Fruit fly (Drosophila melanogaster): ENCODE data around the gene TM9SF3.
A peak's percentile ranks its signal among the peaks of the same experiment; 100 is the strongest.

The TM9SF3 gene

dm6 chr3L:5640689-5641088, 36.9 kb upstream of the TM9SF3 start:
- TF ChIP-seq bab1 (GFP tag; optimal IDR thresholded peaks at IDR 0.05) (no peak), CG12768 (GFP tag; optimal IDR thresholded peaks at IDR 0.05) (peak; percentile 29), CG33017 (tag; optimal IDR thresholded peaks at IDR 0.05) (peak; percentile 18), CG7101 (tag; optimal IDR thresholded peaks at IDR 0.05) (peak; percentile 15), kay (GFP tag; ENCODE audit: borderline replicate concordance) (peak; percentile 93), CG5204 (GFP tag; optimal IDR thresholded peaks at IDR 0.05) (no peak)

dm6 chr3L:5639474-5639873, 35.7 kb upstream of the TM9SF3 start:
- TF ChIP-seq pad (GFP tag; optimal IDR thresholded peaks at IDR 0.05) (no peak), CG7045 (GFP tag; optimal IDR thresholded peaks at IDR 0.05) (peak; percentile 54), CG12768 (GFP tag; optimal IDR thresholded peaks at IDR 0.05) (peak; percentile 23), CG33017 (tag; optimal IDR thresholded peaks at IDR 0.05) (peak; percentile 36), CG11617 (GFP tag; optimal IDR thresholded peaks at IDR 0.05) (no peak)

- TF ChIP-seq CG1620 (GFP tag; optimal IDR thresholded peaks at IDR 0.05) (no peak), CG33017 (tag; optimal IDR thresholded peaks at IDR 0.05) (peak; percentile 54), toe (GFP tag; optimal IDR thresholded peaks at IDR 0.05) (no peak), Hr96 (GFP tag; optimal IDR thresholded peaks at IDR 0.05) (no peak), CG7101 (tag; optimal IDR thresholded peaks at IDR 0.05) (peak; percentile 16), CG12768 (GFP tag; optimal IDR thresholded peaks at IDR 0.05) (no peak), ovo (GFP tag; optimal IDR thresholded peaks at IDR 0.05) (no peak), bab1 (GFP tag; optimal IDR thresholded peaks at IDR 0.05) (no peak), tj (GFP tag; optimal IDR thresholded peaks at IDR 0.05) (peak; percentile 54), CG14711 (tag; optimal IDR thresholded peaks at IDR 0.05) (no peak), kay (GFP tag; ENCODE audit: borderline replicate concordance) (peak; percentile 93), CG11617 (GFP tag; optimal IDR thresholded peaks at IDR 0.05) (no peak), CG7045 (GFP tag; optimal IDR thresholded peaks at IDR 0.05) (peak; percentile 28), CG5204 (GFP tag; optimal IDR thresholded peaks at IDR 0.05) (no peak), cic (GFP tag; optimal IDR thresholded peaks at IDR 0.05) (peak; percentile 87), Crg-1 (GFP tag; optimal IDR thresholded peaks at IDR 0.05) (no peak), pad (GFP tag; optimal IDR thresholded peaks at IDR 0.05) (peak; percentile 50), Mnt (GFP tag; optimal IDR thresholded peaks at IDR 0.05) (peak; percentile 46), cnc (optimal IDR thresholded peaks at IDR 0.05) (no peak), Clk (GFP tag; optimal IDR thresholded peaks at IDR 0.05) (no peak)
These were observed 34.8 kb upstream of the TM9SF3 start for dm6 chr3L:5638542-5639045.

- TF ChIP-seq CG7101 (tag; optimal IDR thresholded peaks at IDR 0.05), result no peak
- TF ChIP-seq cnc (optimal IDR thresholded peaks at IDR 0.05), result no peak
- TF ChIP-seq CG14711 (tag; optimal IDR thresholded peaks at IDR 0.05), result no peak
- TF ChIP-seq CG7045 (GFP tag; optimal IDR thresholded peaks at IDR 0.05), result no peak
- TF ChIP-seq bab1 (GFP tag; optimal IDR thresholded peaks at IDR 0.05), result no peak
- no peak for TF ChIP-seq CG33017 (tag; optimal IDR thresholded peaks at IDR 0.05)
- TF ChIP-seq cic (GFP tag; optimal IDR thresholded peaks at IDR 0.05), result no peak
These were observed 33.7 kb upstream of the TM9SF3 start for dm6 chr3L:5637477-5637876.

DNA sequence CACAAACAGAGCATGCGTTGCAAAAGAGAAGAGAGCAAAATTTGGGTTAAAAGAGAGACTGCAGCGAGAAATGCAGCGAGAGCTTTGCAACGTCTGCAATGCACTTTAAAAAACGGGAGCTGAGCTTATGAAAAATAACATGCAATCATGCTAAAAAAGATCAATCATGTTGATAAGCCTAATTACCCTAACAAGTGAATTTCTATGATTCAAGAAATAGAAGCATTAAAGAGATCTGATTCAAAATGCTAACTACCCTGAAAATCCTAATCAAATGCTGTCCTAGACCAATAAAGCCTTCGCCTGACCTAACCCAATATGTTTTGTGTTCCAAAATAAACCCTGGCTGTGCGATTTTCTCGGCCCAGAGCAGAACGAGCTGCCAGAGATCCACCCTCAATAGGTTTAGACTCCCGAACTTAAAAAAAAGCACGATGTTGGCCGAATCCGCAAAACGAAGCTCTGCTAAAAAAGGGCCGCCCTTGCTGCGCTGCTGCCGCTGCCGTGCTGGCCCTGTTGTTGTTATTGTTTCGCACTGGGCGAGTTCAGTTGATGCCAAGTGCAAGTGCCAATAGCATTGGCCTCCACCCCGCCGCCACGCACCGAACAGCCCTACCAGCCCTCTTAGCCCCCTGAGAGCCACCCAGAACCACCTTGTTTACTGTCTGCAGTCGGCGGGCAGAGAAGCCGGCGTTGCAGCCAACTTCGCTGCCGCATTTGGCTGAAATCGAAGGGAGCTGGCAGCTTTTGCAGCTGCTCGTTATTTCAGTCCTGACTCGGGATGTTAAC, 31.7 kb upstream of the TM9SF3 start:
- TF ChIP-seq bab1 (GFP tag; optimal IDR thresholded peaks at IDR 0.05) (no peak), CG12768 (GFP tag; optimal IDR thresholded peaks at IDR 0.05) (no peak), CG14711 (tag; optimal IDR thresholded peaks at IDR 0.05) (no peak)

- no peak for TF ChIP-seq bab1 (GFP tag; optimal IDR thresholded peaks at IDR 0.05)
- no peak for TF ChIP-seq CG1620 (GFP tag; optimal IDR thresholded peaks at IDR 0.05)
- TF ChIP-seq tj (GFP tag; optimal IDR thresholded peaks at IDR 0.05), result no peak
- TF ChIP-seq cnc (optimal IDR thresholded peaks at IDR 0.05), result no peak
- no peak for TF ChIP-seq CG33017 (tag; optimal IDR thresholded peaks at IDR 0.05)
- no peak for TF ChIP-seq cic (GFP tag; optimal IDR thresholded peaks at IDR 0.05)
- no peak for TF ChIP-seq Clk (GFP tag; optimal IDR thresholded peaks at IDR 0.05)
- TF ChIP-seq CG7045 (GFP tag; optimal IDR thresholded peaks at IDR 0.05), result no peak
- no peak for TF ChIP-seq CG11617 (GFP tag; optimal IDR thresholded peaks at IDR 0.05)
- TF ChIP-seq Crg-1 (GFP tag; optimal IDR thresholded peaks at IDR 0.05), result no peak
- TF ChIP-seq ovo (GFP tag; optimal IDR thresholded peaks at IDR 0.05), result no peak
- TF ChIP-seq CG7101 (tag; optimal IDR thresholded peaks at IDR 0.05), result no peak
- TF ChIP-seq CG12768 (GFP tag; optimal IDR thresholded peaks at IDR 0.05), result no peak
- TF ChIP-seq Hr96 (GFP tag; optimal IDR thresholded peaks at IDR 0.05), result no peak
- TF ChIP-seq kay (GFP tag; ENCODE audit: borderline replicate concordance), result no peak
- TF ChIP-seq CG5204 (GFP tag; optimal IDR thresholded peaks at IDR 0.05), result no peak
- no peak for TF ChIP-seq pad (GFP tag; optimal IDR thresholded peaks at IDR 0.05)
- no peak for TF ChIP-seq Mnt (GFP tag; optimal IDR thresholded peaks at IDR 0.05)
- TF ChIP-seq toe (GFP tag; optimal IDR thresholded peaks at IDR 0.05), result no peak
- no peak for TF ChIP-seq CG14711 (tag; optimal IDR thresholded peaks at IDR 0.05)
These were observed 30.6 kb upstream of the TM9SF3 start for dm6 chr3L:5634188-5634894.

All from whole organism, adult.